Fruit fly (Drosophila melanogaster) whole organism, embryonic: ENCODE data around the gene Fit2.

Experiments
- Abd-B ChIP-seq: fragments of 200-800 bp; sonication (Bioruptor generic); optimal IDR thresholded peaks from 2 replicates; lab custom pipeline; 2018; ENCODE audit warnings: missing biosample characterization, mild to moderate bottlenecking, missing genetic modification characterization, moderate library complexity
- Asciz ChIP-seq: fragments of 200-800 bp; sonication (Bioruptor generic); optimal IDR thresholded peaks from 2 replicates; lab custom pipeline; 2017; ENCODE audit warnings: missing biosample characterization, mild to moderate bottlenecking, missing genetic modification characterization, missing genetic modification reagents
- CG10462 ChIP-seq: fragments of 200-800 bp; sonication (Bioruptor generic); optimal IDR thresholded peaks from 2 replicates; lab custom pipeline; 2016; ENCODE audit warnings: missing biosample characterization, missing genetic modification characterization
- CG11723 ChIP-seq: fragments of 200-800 bp; sonication (Bioruptor generic); optimal IDR thresholded peaks from 2 replicates; lab custom pipeline; 2017; ENCODE audit warnings: missing biosample characterization, mild to moderate bottlenecking, missing genetic modification characterization
- CG1233 ChIP-seq: fragments of 200-800 bp; sonication (Bioruptor generic); optimal IDR thresholded peaks from 4 replicates; lab custom pipeline; 2018; ENCODE audit warnings: missing biosample characterization, mild to moderate bottlenecking, missing genetic modification characterization
- CG12769 ChIP-seq: fragments of 200-800 bp; sonication (Bioruptor generic); optimal IDR thresholded peaks from 2 replicates; lab custom pipeline; 2019; ENCODE audit warnings: missing biosample characterization, mild to moderate bottlenecking, missing genetic modification characterization, moderate library complexity
- CG13296 ChIP-seq: fragments of 200-800 bp; sonication (Bioruptor generic); optimal IDR thresholded peaks from 3 replicates; lab custom pipeline; 2018; ENCODE audit warnings: missing biosample characterization, mild to moderate bottlenecking, missing genetic modification characterization
- CG14441 ChIP-seq: fragments of 200-800 bp; sonication (Bioruptor generic); IDR thresholded peaks from 2 replicates; pipeline ENCODE4 v1.3.6; 2022; ENCODE audit warnings: missing biosample characterization, missing genetic modification characterization
- CG17186 ChIP-seq: fragments of 200-800 bp; sonication (Bioruptor generic); optimal IDR thresholded peaks from 3 replicates; lab custom pipeline; 2017; ENCODE audit warnings: missing biosample characterization, missing genetic modification reagents, missing genetic modification characterization
- CG18262 ChIP-seq: fragments of 200-800 bp; optimal IDR thresholded peaks from 3 replicates; lab custom pipeline; 2019; ENCODE audit warnings: missing biosample characterization, mild to moderate bottlenecking, missing genetic modification characterization, moderate library complexity
- CG2116 ChIP-seq: fragments of 200-800 bp; sonication (Bioruptor generic); optimal IDR thresholded peaks from 3 replicates; lab custom pipeline; 2018; ENCODE audit warnings: missing biosample characterization, mild to moderate bottlenecking, missing genetic modification characterization
- CG2678 ChIP-seq: fragments of 200-800 bp; sonication (Bioruptor generic); optimal IDR thresholded peaks from 3 replicates; lab custom pipeline; 2019; ENCODE audit warnings: missing biosample characterization, mild to moderate bottlenecking, missing genetic modification characterization, moderate library complexity
- CG3065 ChIP-seq: fragments of 200-800 bp; sonication (Bioruptor generic); optimal IDR thresholded peaks from 2 replicates; lab custom pipeline; 2016; ENCODE audit warnings: missing biosample characterization, missing genetic modification characterization
- CG34376 ChIP-seq: fragments of 200-800 bp; sonication (Bioruptor generic); optimal IDR thresholded peaks from 2 replicates; lab custom pipeline; 2018; ENCODE audit warnings: missing biosample characterization, mild to moderate bottlenecking, missing genetic modification characterization
- CG4328 ChIP-seq: fragments of 200-800 bp; sonication (Bioruptor generic); optimal IDR thresholded peaks from 3 replicates; lab custom pipeline; 2017; ENCODE audit warnings: missing biosample characterization, missing genetic modification reagents, missing genetic modification characterization
- CG4404 ChIP-seq: fragments of 200-800 bp; sonication (Bioruptor generic); IDR thresholded peaks from 2 replicates; pipeline ENCODE4 v1.3.6; 2022; ENCODE audit warnings: missing biosample characterization, missing genetic modification characterization
- CG7271 ChIP-seq: fragments of 200-800 bp; sonication (Bioruptor generic); optimal IDR thresholded peaks from 2 replicates; lab custom pipeline; 2018; ENCODE audit warnings: missing biosample characterization, mild to moderate bottlenecking, missing genetic modification characterization, moderate library complexity
- CG8089 ChIP-seq: fragments of 200-800 bp; sonication (Bioruptor generic); optimal IDR thresholded peaks from 3 replicates; lab custom pipeline; 2016; ENCODE audit warnings: missing biosample characterization, missing genetic modification characterization
- CG9215 ChIP-seq: fragments of 200-800 bp; sonication (Bioruptor generic); IDR thresholded peaks from 2 replicates; pipeline ENCODE4 v1.3.6; 2022; ENCODE audit warnings: missing biosample characterization, missing genetic modification characterization
- CG9609 ChIP-seq: fragments of 200-800 bp; sonication (Bioruptor generic); optimal IDR thresholded peaks from 3 replicates; lab custom pipeline; 2016; ENCODE audit warnings: missing biosample characterization, missing genetic modification characterization
- CG9876 ChIP-seq: fragments of 200-800 bp; sonication (Bioruptor generic); optimal IDR thresholded peaks from 2 replicates; lab custom pipeline; 2016; ENCODE audit warnings: missing biosample characterization, missing genetic modification characterization
- CTCF ChIP-seq: fragments of 200-800 bp; sonication (Bioruptor generic); optimal IDR thresholded peaks from 2 replicates; lab custom pipeline; 2017; ENCODE audit warnings: missing biosample characterization, mild to moderate bottlenecking, missing genetic modification characterization, moderate library complexity
- CkIIα-i1 ChIP-seq: fragments of 200-800 bp; sonication (Bioruptor generic); IDR thresholded peaks from 2 replicates; pipeline ENCODE4 v1.3.6; 2022; ENCODE audit warnings: missing biosample characterization, missing genetic modification characterization
- Dfd ChIP-seq, 2 experiments: fragments of >200 bp; optimal IDR thresholded peaks; 2 replicates each; lab custom pipeline; 2017; ENCODE audit warnings: missing biosample characterization in 2 of 2, missing genetic modification characterization in 2 of 2
- E2f2 ChIP-seq: fragments of 200-800 bp; sonication (Bioruptor generic); IDR thresholded peaks from 2 replicates; pipeline ENCODE4 v1.3.6; 2022; ENCODE audit warnings: missing biosample characterization, missing genetic modification characterization
- HHEX ChIP-seq: fragments of 200-800 bp; sonication (Bioruptor generic); optimal IDR thresholded peaks from 3 replicates; lab custom pipeline; 2017; ENCODE audit warnings: missing biosample characterization, mild to moderate bottlenecking, missing genetic modification characterization, missing genetic modification reagents
- HLH54F ChIP-seq: fragments of 200-800 bp; sonication (Bioruptor generic); optimal IDR thresholded peaks from 3 replicates; lab custom pipeline; 2016; ENCODE audit warnings: missing biosample characterization, missing genetic modification characterization
- Hmr ChIP-seq: fragments of 200-800 bp; sonication (Bioruptor generic); optimal IDR thresholded peaks from 3 replicates; lab custom pipeline; 2017; ENCODE audit warnings: mild to moderate bottlenecking, missing biosample characterization, missing genetic modification reagents, missing genetic modification characterization
- Mad ChIP-seq: fragments of 200-800 bp; sonication (Bioruptor generic); optimal IDR thresholded peaks from 2 replicates; lab custom pipeline; 2016; ENCODE audit warnings: missing biosample characterization, missing genetic modification characterization
- Med ChIP-seq: fragments of 200-800 bp; sonication (Bioruptor generic); peaks from one replicate; lab custom pipeline; 2016; ENCODE audit warnings: missing biosample characterization, missing genetic modification characterization, mild to moderate bottlenecking, inconsistent platforms, moderate library complexity
- NC2α ChIP-seq: fragments of 200-800 bp; sonication (Bioruptor generic); optimal IDR thresholded peaks from 2 replicates; lab custom pipeline; 2016; ENCODE audit warnings: missing biosample characterization, missing genetic modification characterization
- Opbp ChIP-seq: fragments of 200-800 bp; sonication (Bioruptor generic); IDR thresholded peaks from 3 replicates; pipeline ENCODE4 v1.3.6; 2022; ENCODE audit warnings: missing biosample characterization, missing genetic modification characterization; ENCODE audit not compliant: partially characterized antibody
- Poxn ChIP-seq: fragments of 200-800 bp; sonication (Bioruptor generic); IDR thresholded peaks from 2 replicates; pipeline ENCODE4 v1.3.6; 2022; ENCODE audit warnings: missing biosample characterization, missing genetic modification characterization
- Side ChIP-seq: fragments of 200-800 bp; sonication (Bioruptor generic); optimal IDR thresholded peaks from 2 replicates; lab custom pipeline; 2016; ENCODE audit warnings: missing biosample characterization, missing genetic modification characterization
- Sin3A ChIP-seq: fragments of >200 bp; optimal IDR thresholded peaks from 2 replicates; lab custom pipeline; 2018
- TFAM ChIP-seq: fragments of 200-800 bp; sonication (Bioruptor generic); optimal IDR thresholded peaks from 2 replicates; lab custom pipeline; 2017; ENCODE audit warnings: missing biosample characterization, missing genetic modification characterization, inconsistent platforms
- Xbp1 ChIP-seq: fragments of 200-800 bp; sonication (Bioruptor generic); optimal IDR thresholded peaks from 3 replicates; lab custom pipeline; 2016; ENCODE audit warnings: missing biosample characterization, mild to moderate bottlenecking, missing genetic modification characterization
- br ChIP-seq: fragments of >200 bp; optimal IDR thresholded peaks from 2 replicates; lab custom pipeline; 2017
- dan ChIP-seq: fragments of 200-800 bp; sonication (Bioruptor generic); IDR thresholded peaks from 2 replicates; pipeline ENCODE4 v1.3.6; 2022; ENCODE audit warnings: missing biosample characterization, missing genetic modification characterization
- danr ChIP-seq: fragments of 200-800 bp; sonication (Bioruptor generic); IDR thresholded peaks from 2 replicates; pipeline ENCODE4 v1.3.6; 2022; ENCODE audit warnings: missing biosample characterization, missing genetic modification characterization
- grn ChIP-seq: fragments of 200-800 bp; sonication (Bioruptor generic); optimal IDR thresholded peaks from 3 replicates; lab custom pipeline; 2017; ENCODE audit warnings: missing biosample characterization, missing genetic modification characterization
- gt ChIP-seq: fragments of 200-800 bp; sonication (Bioruptor generic); IDR thresholded peaks from 2 replicates; pipeline ENCODE4 v1.3.6; 2022; ENCODE audit warnings: missing biosample characterization, missing genetic modification characterization
- ind ChIP-seq: fragments of 200-800 bp; sonication (Bioruptor generic); optimal IDR thresholded peaks from 3 replicates; lab custom pipeline; 2016; ENCODE audit warnings: missing biosample characterization, missing genetic modification characterization
- lab ChIP-seq: fragments of 200-800 bp; sonication (Bioruptor generic); optimal IDR thresholded peaks from 3 replicates; lab custom pipeline; 2017; ENCODE audit warnings: missing biosample characterization, missing genetic modification characterization, mild to moderate bottlenecking, moderate library complexity, missing genetic modification reagents
- lbe ChIP-seq: fragments of 200-800 bp; sonication (Bioruptor generic); optimal IDR thresholded peaks from 2 replicates; lab custom pipeline; 2016; ENCODE audit warnings: missing biosample characterization, mild to moderate bottlenecking, missing genetic modification characterization
- org-1 ChIP-seq: fragments of 200-800 bp; sonication (Bioruptor generic); optimal IDR thresholded peaks from 2 replicates; lab custom pipeline; 2017; ENCODE audit warnings: missing biosample characterization, missing genetic modification characterization
- pb ChIP-seq: fragments of 200-800 bp; sonication (Bioruptor generic); optimal IDR thresholded peaks from 3 replicates; lab custom pipeline; 2016; ENCODE audit warnings: missing biosample characterization, missing genetic modification characterization
- rib ChIP-seq: fragments of 200-800 bp; sonication (Bioruptor generic); IDR thresholded peaks from 2 replicates; pipeline ENCODE4 v1.3.6; 2022; ENCODE audit warnings: missing biosample characterization, missing genetic modification characterization
- tna ChIP-seq: fragments of 200-800 bp; sonication (Bioruptor generic); IDR thresholded peaks from 2 replicates; pipeline ENCODE4 v1.3.6; 2022; ENCODE audit warnings: missing biosample characterization, missing genetic modification characterization; ENCODE audit not compliant: partially characterized antibody
- trh ChIP-seq: fragments of 200-800 bp; sonication (Bioruptor generic); optimal IDR thresholded peaks from 2 replicates; lab custom pipeline; 2016; ENCODE audit warnings: missing biosample characterization, missing genetic modification characterization
- unc-4 ChIP-seq: fragments of 200-800 bp; sonication (Bioruptor generic); IDR thresholded peaks from 2 replicates; pipeline ENCODE4 v1.3.6; 2022; ENCODE audit warnings: missing biosample characterization, missing genetic modification characterization; ENCODE audit not compliant: partially characterized antibody
- zen2 ChIP-seq: fragments of 200-800 bp; sonication (Bioruptor generic); IDR thresholded peaks from 3 replicates; pipeline ENCODE4 v1.3.6; 2022; ENCODE audit warnings: missing biosample characterization, missing genetic modification characterization; ENCODE audit not compliant: partially characterized antibody

Fit2 gene

DNA sequence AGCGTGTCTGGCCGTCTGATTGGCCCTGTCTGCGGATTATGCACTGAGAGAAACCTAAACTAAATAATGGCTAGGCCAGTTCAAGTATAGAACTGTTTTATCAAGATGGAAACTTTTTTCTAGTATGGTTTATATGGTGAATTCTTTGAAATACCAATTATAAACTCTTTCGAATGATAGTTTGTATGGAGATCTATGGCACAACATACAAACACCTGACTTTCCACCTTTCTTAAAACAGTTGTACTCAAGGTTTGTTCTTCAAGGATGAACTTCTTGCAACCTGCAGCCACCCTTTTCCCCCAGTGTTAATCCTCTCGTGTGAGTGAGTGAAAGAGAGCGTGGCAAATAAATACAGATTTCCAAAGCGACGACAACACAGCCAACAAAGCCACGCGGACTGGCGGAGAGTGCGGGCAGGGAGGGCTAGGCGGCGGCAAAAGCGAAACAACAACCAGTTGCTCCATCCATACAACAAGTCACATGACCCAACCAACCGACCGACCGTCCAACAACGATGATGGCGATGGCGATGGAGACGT, 19.8 kb upstream of the Fit2 start (continued):
- TF ChIP-seq Abd-B (GFP tag; lab: Kevin White, UChicago) (peak; percentile 88), CG8089 (peak; percentile 85), CTCF (GFP tag; lab: Kevin White, UChicago) (peak; percentile 50), Hmr (GFP tag; lab: Kevin White, UChicago) (peak; percentile 87), CG10462 (GFP tag; lab: Kevin White, UChicago) (peak; percentile 48), CG4404 (peak; percentile 74), HLH54F (peak; percentile 89), grn (GFP tag; lab: Kevin White, UChicago) (peak; percentile 49), CG12769 (tag; lab: Kevin White, UChicago) (peak; percentile 66), CG18262 (tag; lab: Kevin White, UChicago) (peak; percentile 87), Med (GFP tag; lab: Kevin White, UChicago) (peak; percentile 98), CG17186 (peak; percentile 70), lbe (GFP tag; lab: Kevin White, UChicago) (no peak), gt (GFP tag; lab: Robert Waterston, UW) (peak; percentile 29; the same call in 1 of the 2 replicates), br (no peak), Mad (peak; percentile 69), danr (GFP tag; lab: Robert Waterston, UW) (peak; percentile 81), CG34376 (peak; percentile 61), Xbp1 (GFP tag; lab: Kevin White, UChicago) (peak; percentile 84), trh (GFP tag; lab: Kevin White, UChicago) (peak; percentile 17), CG9876 (GFP tag; lab: Kevin White, UChicago) (peak; percentile 83), dan (GFP tag; lab: Robert Waterston, UW) (no peak), CG9215 (GFP tag; lab: Robert Waterston, UW) (peak; percentile 82), E2f2 (GFP tag; lab: Robert Waterston, UW) (peak; percentile 62), CG7271 (no peak), zen2 (no peak), CkIIα-i1 (GFP tag; lab: Robert Waterston, UW) (peak; percentile 60; the same call in 1 of the 2 replicates), CG14441 (peak; percentile 88), unc-4 (GFP tag; lab: Robert Waterston, UW) (no peak), CG11723 (GFP tag; lab: Kevin White, UChicago) (peak; percentile 74), NC2α (GFP tag; lab: Kevin White, UChicago) (peak; percentile 37), rib (GFP tag; lab: Robert Waterston, UW) (peak; percentile 67; the same call in 1 of the 2 replicates), CG3065 (peak; percentile 60), HHEX (GFP tag; lab: Kevin White, UChicago) (peak; percentile 86), CG2678 (peak; percentile 88), org-1 (GFP tag; lab: Kevin White, UChicago) (peak; percentile 89), tna (GFP tag; lab: Robert Waterston, UW) (no peak), TFAM (no peak), Opbp (GFP tag; lab: Robert Waterston, UW) (no peak), Side (GFP tag; lab: Kevin White, UChicago) (peak; percentile 76), Asciz (GFP tag; lab: Kevin White, UChicago) (peak; percentile 80), ind (GFP tag; lab: Kevin White, UChicago) (peak; percentile 85), Poxn (GFP tag; lab: Robert Waterston, UW) (peak; percentile 33; the same call in 1 of the 2 replicates), pb (GFP tag; lab: Kevin White, UChicago) (peak; percentile 72), CG9609 (GFP tag; lab: Kevin White, UChicago) (peak; percentile 92), lab (GFP tag; lab: Kevin White, UChicago) (peak; percentile 84), CG2116 (GFP tag; lab: Kevin White, UChicago) (peak; percentile 48), CG13296 (GFP tag; lab: Kevin White, UChicago) (peak; percentile 34), Dfd (GFP tag; optimal IDR thresholded peaks at IDR 0.05; lab: Kevin White, UChicago) (no peak), CG4328 (GFP tag; lab: Kevin White, UChicago) (peak; percentile 53), CG1233 (peak; percentile 48), Sin3A (lab: Kevin White, UChicago) (no peak)
